Fruit fly (Drosophila melanogaster): Measurements from ENCODE around the gene Meltrin.

- TF ChIP-seq CG8478 (optimal IDR thresholded peaks at IDR 0.05) (no peak), CTCF (optimal IDR thresholded peaks at IDR 0.05) (no peak)
Observed at dm6 chr3R:14706860-14707259, 9.8 kb upstream of the Meltrin start.
